Worm (Caenorhabditis elegans) whole organism, mixed stage, embryonic: Measurements from ENCODE around the gene hpo-10.

Source experiments
- bed-3 ChIP-seq: fragments of 200-800 bp; sonication (Bioruptor generic); optimal IDR thresholded peaks from 3 replicates; lab custom pipeline; 2018; ENCODE audit warnings: mild to moderate bottlenecking, missing genetic modification characterization, moderate library complexity, missing compliant biosample characterization
- cnd-1 ChIP-seq: fragments of 200-800 bp; sonication (Bioruptor generic); optimal IDR thresholded peaks from 2 replicates; lab custom pipeline; 2018; ENCODE audit warnings: mild to moderate bottlenecking, missing genetic modification characterization, missing compliant biosample characterization
- elt-3 ChIP-seq: fragments of 150-350 bp; optimal IDR thresholded peaks from 2 replicates; lab custom pipeline; 2014; ENCODE audit warnings: missing biosample characterization, missing genetic modification characterization
- hlh-1 ChIP-seq: fragments of 150-350 bp; optimal IDR thresholded peaks from 2 replicates; lab custom pipeline; 2014; ENCODE audit warnings: missing biosample characterization, missing genetic modification reagents, missing genetic modification characterization
- nhr-12 ChIP-seq: fragments of 150-350 bp; optimal IDR thresholded peaks from 2 replicates; lab custom pipeline; 2014; ENCODE audit warnings: missing biosample characterization, missing genetic modification characterization
- snpc-4 ChIP-seq: fragments of 150-350 bp; optimal IDR thresholded peaks from 2 replicates; lab custom pipeline; 2014; ENCODE audit warnings: missing biosample characterization, missing genetic modification characterization
- unc-62 ChIP-seq: fragments of 150-350 bp; optimal IDR thresholded peaks from 2 replicates; lab custom pipeline; 2014; ENCODE audit warnings: missing biosample characterization, missing genetic modification reagents, missing genetic modification characterization
- ztf-11 ChIP-seq: fragments of 150-350 bp; optimal IDR thresholded peaks from 2 replicates; lab custom pipeline; 2014; ENCODE audit warnings: missing biosample characterization, missing genetic modification characterization

DNA sequence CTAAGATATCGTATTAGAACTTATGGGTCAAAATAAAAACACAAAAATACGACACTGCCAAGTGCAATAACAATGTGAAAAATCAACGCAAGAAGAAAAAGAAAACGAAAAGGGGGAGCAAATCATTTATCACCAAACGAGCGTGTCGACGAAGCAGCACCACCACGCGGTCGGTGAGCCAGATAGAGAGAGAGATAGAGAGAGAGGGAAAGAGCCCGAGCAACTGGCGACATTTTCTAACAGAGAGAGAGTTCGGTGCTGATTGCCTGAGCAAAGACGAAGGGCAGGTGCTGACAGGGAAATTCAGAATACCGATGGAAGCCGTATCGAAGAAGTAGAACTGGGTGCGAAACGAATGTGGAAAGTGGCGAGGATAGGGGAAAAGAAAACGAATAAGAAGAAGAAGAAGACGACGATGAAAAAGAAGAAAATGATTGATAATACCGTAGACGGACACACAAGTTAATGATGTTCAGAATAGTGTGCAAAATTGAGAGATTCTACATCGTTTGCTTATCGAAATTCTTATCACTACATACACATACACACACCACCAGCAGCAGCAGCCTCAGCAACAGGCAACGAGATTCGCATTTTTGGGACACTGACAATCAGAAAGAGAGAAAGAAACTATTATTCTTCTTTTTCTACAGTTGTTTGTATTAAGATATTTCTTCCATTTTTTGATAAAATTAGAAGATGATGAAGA, 44.0 kb upstream of the hpo-10 start:
- TF ChIP-seq unc-62 (no peak), nhr-12 (tag; lab: Kevin White, UChicago) (no peak), hlh-1 (tag; lab: Kevin White, UChicago) (peak; percentile 88), cnd-1 (tag; lab: Kevin White, UChicago) (no peak), bed-3 (GFP tag; lab: Kevin White, UChicago) (no peak), snpc-4 (no peak), elt-3 (tag; lab: Kevin White, UChicago) (peak; percentile 10), ztf-11 (tag; lab: Kevin White, UChicago) (no peak)
